Worm (Caenorhabditis elegans) whole organism, late embryonic: ENCODE data around the gene clec-231.

ENCODE experiments used
- C08G9.2 ChIP-seq: sonication (generic microtip); optimal IDR thresholded peaks from 2 replicates; lab custom pipeline; 2016; ENCODE audit warnings: mild to moderate bottlenecking, missing genetic modification characterization, moderate library complexity, missing compliant biosample characterization
- C38D4.7 ChIP-seq: fragments of 200-800 bp; sonication (Bioruptor generic); optimal IDR thresholded peaks from 2 replicates; lab custom pipeline; 2018; ENCODE audit warnings: mild to moderate bottlenecking, missing genetic modification characterization, moderate library complexity, missing compliant biosample characterization
- F13H6.1 ChIP-seq: sonication (generic microtip); optimal IDR thresholded peaks from 2 replicates; lab custom pipeline; 2016; ENCODE audit warnings: missing genetic modification characterization, missing compliant biosample characterization
- K09A11.1 ChIP-seq: sonication (generic microtip); optimal IDR thresholded peaks from 2 replicates; lab custom pipeline; 2017; ENCODE audit warnings: antibody characterized with exemption, mild to moderate bottlenecking, missing genetic modification characterization, missing compliant biosample characterization; ENCODE audit not compliant: insufficient read depth
- ceh-14 ChIP-seq: sonication (generic microtip); optimal IDR thresholded peaks from 2 replicates; lab custom pipeline; 2016; ENCODE audit warnings: missing genotype, missing genetic modification characterization, missing compliant biosample characterization
- ceh-18 ChIP-seq: sonication (generic microtip); optimal IDR thresholded peaks from 2 replicates; lab custom pipeline; 2016; ENCODE audit warnings: missing genetic modification characterization, missing compliant biosample characterization
- ceh-19 ChIP-seq: fragments of 200-800 bp; sonication (Bioruptor generic); optimal IDR thresholded peaks from 2 replicates; lab custom pipeline; 2018; ENCODE audit warnings: mild to moderate bottlenecking, missing genetic modification characterization, missing compliant biosample characterization
- ceh-2 ChIP-seq: sonication (generic microtip); optimal IDR thresholded peaks from 2 replicates; lab custom pipeline; 2016; ENCODE audit warnings: missing genotype, missing genetic modification characterization, missing compliant biosample characterization
- ceh-34 ChIP-seq: sonication (generic microtip); optimal IDR thresholded peaks from 2 replicates; lab custom pipeline; 2016; ENCODE audit warnings: mild to moderate bottlenecking, missing genetic modification characterization, missing compliant biosample characterization
- ceh-6 ChIP-seq: fragments of 200-800 bp; sonication (Bioruptor generic); optimal IDR thresholded peaks from 2 replicates; lab custom pipeline; 2018; ENCODE audit warnings: mild to moderate bottlenecking, missing genetic modification characterization, missing compliant biosample characterization
- elt-4 ChIP-seq: sonication (generic microtip); optimal IDR thresholded peaks from 2 replicates; lab custom pipeline; 2016; ENCODE audit warnings: missing genetic modification characterization, missing compliant biosample characterization
- ets-4 ChIP-seq: sonication (generic microtip); optimal IDR thresholded peaks from 2 replicates; lab custom pipeline; 2016; ENCODE audit warnings: missing genetic modification characterization, missing compliant biosample characterization
- eyg-1 ChIP-seq: sonication (generic microtip); optimal IDR thresholded peaks from 2 replicates; lab custom pipeline; 2016; ENCODE audit warnings: missing genotype, missing genetic modification characterization, missing compliant biosample characterization
- fax-1 ChIP-seq: sonication (generic microtip); optimal IDR thresholded peaks from 2 replicates; lab custom pipeline; 2016; ENCODE audit warnings: missing genotype, missing genetic modification characterization, missing compliant biosample characterization
- fkh-10 ChIP-seq: fragments of 150-350 bp; optimal IDR thresholded peaks from 2 replicates; lab custom pipeline; 2014; ENCODE audit warnings: missing biosample characterization, missing genetic modification reagents, missing genetic modification characterization
- gmeb-2 ChIP-seq: sonication (generic microtip); optimal IDR thresholded peaks from 2 replicates; lab custom pipeline; 2016; ENCODE audit warnings: missing genetic modification characterization, inconsistent platforms, missing compliant biosample characterization
- hlh-13 ChIP-seq: fragments of 200-800 bp; sonication (Bioruptor generic); optimal IDR thresholded peaks from 2 replicates; lab custom pipeline; 2018; ENCODE audit warnings: mild to moderate bottlenecking, missing genetic modification characterization, missing compliant biosample characterization
- hlh-15 ChIP-seq: sonication (generic microtip); optimal IDR thresholded peaks from 2 replicates; lab custom pipeline; 2016; ENCODE audit warnings: missing genetic modification characterization, missing compliant biosample characterization
- hlh-30 ChIP-seq: sonication (generic microtip); optimal IDR thresholded peaks from 2 replicates; lab custom pipeline; 2017; ENCODE audit warnings: antibody characterized with exemption, missing genetic modification characterization, missing compliant biosample characterization; ENCODE audit not compliant: insufficient read depth
- hlh-6 ChIP-seq: sonication (generic microtip); optimal IDR thresholded peaks from 2 replicates; lab custom pipeline; 2016; ENCODE audit warnings: missing genotype, missing genetic modification characterization, missing compliant biosample characterization
- hlh-8 ChIP-seq: sonication (generic microtip); optimal IDR thresholded peaks from 2 replicates; lab custom pipeline; 2016; ENCODE audit warnings: missing genotype, missing genetic modification characterization, missing compliant biosample characterization
- lin-11 ChIP-seq: fragments of 200-800 bp; sonication (Bioruptor generic); optimal IDR thresholded peaks from 2 replicates; lab custom pipeline; 2018; ENCODE audit warnings: mild to moderate bottlenecking, missing genetic modification characterization, missing compliant biosample characterization
- madf-2 ChIP-seq: sonication (generic microtip); optimal IDR thresholded peaks from 2 replicates; lab custom pipeline; 2017; ENCODE audit warnings: missing genetic modification characterization, missing compliant biosample characterization
- nhr-232 ChIP-seq: sonication (generic microtip); optimal IDR thresholded peaks from 2 replicates; lab custom pipeline; 2016; ENCODE audit warnings: missing genetic modification characterization, missing compliant biosample characterization
- npax-4 ChIP-seq: sonication (generic microtip); optimal IDR thresholded peaks from 2 replicates; lab custom pipeline; 2016; ENCODE audit warnings: missing genetic modification characterization, missing compliant biosample characterization
- pat-9 ChIP-seq: fragments of 200-800 bp; sonication (Bioruptor generic); optimal IDR thresholded peaks from 2 replicates; lab custom pipeline; 2018; ENCODE audit warnings: mild to moderate bottlenecking, missing genetic modification characterization, moderate library complexity, missing compliant biosample characterization
- pax-1 ChIP-seq: fragments of 150-350 bp; optimal IDR thresholded peaks from 2 replicates; lab custom pipeline; 2014; ENCODE audit warnings: missing biosample characterization, missing genetic modification characterization
- pha-2 ChIP-seq: sonication (generic microtip); optimal IDR thresholded peaks from 2 replicates; lab custom pipeline; 2017; ENCODE audit warnings: mild to moderate bottlenecking, missing genetic modification characterization, missing compliant biosample characterization
- pha-4 ChIP-seq: fragments of 150-350 bp; optimal IDR thresholded peaks from 2 replicates; lab custom pipeline; 2018; ENCODE audit warnings: missing biosample characterization, missing genetic modification reagents, missing genetic modification characterization
- ref-2 ChIP-seq: sonication (generic microtip); optimal IDR thresholded peaks from 2 replicates; lab custom pipeline; 2016; ENCODE audit warnings: missing genetic modification characterization, missing compliant biosample characterization
- rnt-1 ChIP-seq: sonication (generic microtip); optimal IDR thresholded peaks from 2 replicates; lab custom pipeline; 2016; ENCODE audit warnings: missing genetic modification characterization, missing compliant biosample characterization
- sdc-2 ChIP-seq: sonication (generic microtip); optimal IDR thresholded peaks from 2 replicates; lab custom pipeline; 2016; ENCODE audit warnings: missing genotype, missing genetic modification characterization, missing compliant biosample characterization
- sox-2 ChIP-seq: fragments of 200-800 bp; sonication (Bioruptor generic); IDR thresholded peaks from 2 replicates; pipeline ENCODE4 v1.3.6; 2022; ENCODE audit warnings: missing genetic modification reagents, missing genetic modification characterization, missing compliant biosample characterization
- syd-9 ChIP-seq: sonication (generic microtip); optimal IDR thresholded peaks from 2 replicates; lab custom pipeline; 2016; ENCODE audit warnings: mild to moderate bottlenecking, missing genetic modification characterization, moderate library complexity, missing compliant biosample characterization
- tbx-7 ChIP-seq: sonication (generic microtip); optimal IDR thresholded peaks from 2 replicates; lab custom pipeline; 2016; ENCODE audit warnings: missing genotype, missing genetic modification characterization, missing compliant biosample characterization
- ttx-3 ChIP-seq: sonication (generic microtip); optimal IDR thresholded peaks from 2 replicates; lab custom pipeline; 2016; ENCODE audit warnings: missing genetic modification reagents, missing genetic modification characterization, missing compliant biosample characterization
- unc-42 ChIP-seq: sonication (generic microtip); optimal IDR thresholded peaks from 2 replicates; lab custom pipeline; 2016; ENCODE audit warnings: missing genotype, missing genetic modification characterization, missing compliant biosample characterization
- unc-55 ChIP-seq: sonication (generic microtip); optimal IDR thresholded peaks from 2 replicates; lab custom pipeline; 2017; ENCODE audit warnings: missing biosample characterization, missing genetic modification reagents, missing genetic modification characterization
- unc-86 ChIP-seq: sonication (generic microtip); optimal IDR thresholded peaks from 2 replicates; lab custom pipeline; 2016; ENCODE audit warnings: missing genetic modification characterization, missing compliant biosample characterization
- zip-5 ChIP-seq: sonication (generic microtip); optimal IDR thresholded peaks from 2 replicates; lab custom pipeline; 2016; ENCODE audit warnings: missing genetic modification characterization, missing compliant biosample characterization

The clec-231 gene

DNA sequence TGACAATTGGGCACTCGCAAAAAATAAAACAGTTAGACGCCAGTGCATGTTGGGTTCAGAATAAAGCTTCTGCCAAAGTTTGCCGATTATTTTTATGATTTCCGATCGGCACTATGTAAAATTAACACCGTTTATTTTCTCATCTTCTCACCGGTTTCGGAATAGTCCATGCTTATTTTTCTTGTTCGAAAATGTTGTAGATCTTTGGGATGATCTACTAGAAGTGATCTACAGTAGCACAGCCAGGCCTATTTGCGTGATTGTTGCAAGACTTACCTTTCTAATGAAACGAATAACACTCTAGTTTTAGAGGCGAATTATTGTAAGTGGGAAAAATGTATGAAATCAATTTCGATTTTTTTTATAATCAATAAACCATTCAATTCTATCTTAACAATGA, at the start of gene clec-231:
Gene clec-231 (minus strand): TSS at position 101 of the 400 bp plus-strand sequence.
- TF ChIP-seq syd-9 (tag; lab: Kevin White, UChicago) (no peak), rnt-1 (tag; lab: Kevin White, UChicago) (no peak), madf-2 (tag; lab: Kevin White, UChicago) (no peak), pha-4 (tag; lab: Kevin White, UChicago) (no peak), hlh-13 (GFP tag; lab: Kevin White, UChicago) (no peak), hlh-6 (tag; lab: Kevin White, UChicago) (no peak), elt-4 (no peak), ceh-14 (no peak), F13H6.1 (tag; lab: Kevin White, UChicago) (no peak), sdc-2 (tag; lab: Kevin White, UChicago) (no peak), ceh-34 (tag; lab: Kevin White, UChicago) (no peak), ref-2 (tag; lab: Kevin White, UChicago) (no peak), C08G9.2 (no peak), pax-1 (tag; lab: Kevin White, UChicago) (no peak)
- TF ChIP-seq, all 69 proteins: peak for 0

DNA sequence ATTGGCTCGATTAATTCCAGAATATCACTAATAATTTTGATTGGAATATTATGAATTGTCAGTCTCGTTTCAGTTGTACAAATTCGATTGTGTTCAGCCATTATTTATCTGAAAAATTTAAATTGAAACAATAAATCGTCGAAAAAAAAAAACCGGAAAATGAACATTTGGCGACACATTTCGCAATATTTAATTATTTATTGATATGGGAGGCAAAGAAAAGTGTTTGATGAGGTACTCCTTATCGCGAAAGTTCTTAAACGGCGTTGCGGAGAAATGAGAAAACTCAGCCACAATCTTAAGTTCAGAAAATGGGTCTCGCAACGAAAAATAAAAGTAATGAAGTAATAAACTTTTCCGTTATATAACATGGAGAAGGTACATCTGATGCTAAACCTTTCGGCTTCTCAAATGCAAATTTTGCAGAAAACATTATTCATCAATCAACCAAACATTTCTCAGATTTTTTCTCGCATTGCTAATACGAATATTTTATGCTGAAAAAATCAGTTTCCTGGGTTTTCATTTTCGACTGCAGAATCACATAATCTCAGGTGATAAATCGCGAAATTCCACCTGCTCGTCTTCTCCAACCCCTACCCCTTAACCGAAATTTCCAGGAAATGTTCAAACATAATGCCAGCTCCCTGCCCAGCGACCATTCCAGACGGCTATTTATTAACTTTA, 49.3 kb upstream of the clec-231 start, which contains the start of the genes T06E6.15 and sri-7:
Gene T06E6.15 (minus strand): TSS at position 101 of the 687 bp plus-strand sequence.
Gene sri-7 (plus strand): TSS at position 637 of the 687 bp plus-strand sequence.
- TF ChIP-seq ref-2 (tag; lab: Kevin White, UChicago) = no peak
- no peak for TF ChIP-seq hlh-8
- TF ChIP-seq ceh-18 = no peak
- no peak for TF ChIP-seq ceh-6 (GFP tag; lab: Kevin White, UChicago)
- TF ChIP-seq ceh-2 (tag; lab: Kevin White, UChicago) = no peak
- no peak for TF ChIP-seq gmeb-2 (tag; lab: Kevin White, UChicago)
- no peak for TF ChIP-seq elt-4
- TF ChIP-seq ttx-3 (tag; lab: Kevin White, UChicago) = no peak
- TF ChIP-seq rnt-1 (tag; lab: Kevin White, UChicago) = no peak
- no peak for TF ChIP-seq madf-2 (tag; lab: Kevin White, UChicago)
- no peak for TF ChIP-seq npax-4 (tag; lab: Kevin White, UChicago)
- TF ChIP-seq pha-2 (tag; lab: Kevin White, UChicago) = no peak
- no peak for TF ChIP-seq eyg-1 (tag; lab: Kevin White, UChicago)
- no peak for TF ChIP-seq lin-11 (tag; lab: Kevin White, UChicago)
- no peak for TF ChIP-seq hlh-6 (tag; lab: Kevin White, UChicago)
- TF ChIP-seq zip-5 = no peak
- no peak for TF ChIP-seq pat-9 (tag; lab: Kevin White, UChicago)
- TF ChIP-seq tbx-7 (tag; lab: Kevin White, UChicago) = no peak
- no peak for TF ChIP-seq hlh-15
- no peak for TF ChIP-seq fax-1 (tag; lab: Kevin White, UChicago)

ce11 chrV:15398728-15399127, 48.2 kb upstream of the clec-231 start, which contains the start of gene fbxa-199:
Gene fbxa-199, minus strand, starts transcription at chrV:15398828.
- no peak for TF ChIP-seq ceh-19 (GFP tag; lab: Kevin White, UChicago)
- no peak for TF ChIP-seq C38D4.7 (GFP tag; lab: Kevin White, UChicago)
- no peak for TF ChIP-seq ets-4 (tag; lab: Kevin White, UChicago)
- TF ChIP-seq, all 69 proteins: peak for 0

ce11 chrV:15397139-15397538, 46.6 kb upstream of the clec-231 start:
- TF ChIP-seq fkh-10 (GFP tag; lab: Kevin White, UChicago) = no peak

ce11 chrV:15395347-15395746, 44.8 kb upstream of the clec-231 start, which contains the start of gene cyb-3:
Gene cyb-3, plus strand, starts transcription at chrV:15395696.
- no peak for TF ChIP-seq zip-5
- no peak for TF ChIP-seq C08G9.2
- TF ChIP-seq hlh-30 (tag; lab: Kevin White, UChicago) = no peak
- TF ChIP-seq K09A11.1 (tag; lab: Kevin White, UChicago) = no peak
- no peak for TF ChIP-seq fax-1 (tag; lab: Kevin White, UChicago)
- no peak for TF ChIP-seq pax-1 (tag; lab: Kevin White, UChicago)
- TF ChIP-seq unc-86 (tag; lab: Kevin White, UChicago) = no peak
- TF ChIP-seq ceh-18 = no peak
- no peak for TF ChIP-seq sox-2 (GFP tag; lab: Robert Waterston, UW)
- no peak for TF ChIP-seq unc-55 (GFP tag; lab: Kevin White, UChicago)
- TF ChIP-seq ets-4 (tag; lab: Kevin White, UChicago) = no peak
- no peak for TF ChIP-seq nhr-232 (tag; lab: Kevin White, UChicago)
- TF ChIP-seq unc-42 (tag; lab: Kevin White, UChicago) = no peak
- TF ChIP-seq hlh-15 = no peak
